Worm (Caenorhabditis elegans) whole organism, midembryonic: Measurements from ENCODE around the gene chl-1.

Experiments used
- cog-1 ChIP-seq: sonication (generic microtip); optimal IDR thresholded peaks from 2 replicates; lab custom pipeline; 2016; ENCODE audit warnings: missing genetic modification characterization, missing compliant biosample characterization
- flt-1 ChIP-seq: fragments of 200-800 bp; sonication (Bioruptor generic); IDR thresholded peaks from 2 replicates; pipeline ENCODE4 v1.3.6; 2022; ENCODE audit warnings: missing genetic modification characterization, missing compliant biosample characterization
- klf-2 ChIP-seq: fragments of 200-800 bp; sonication (Bioruptor generic); conservative IDR thresholded peaks from 2 replicates; pipeline ENCODE4 v1.3.6; 2022; ENCODE audit warnings: missing genetic modification reagents, missing genetic modification characterization, missing compliant biosample characterization
- ref-1 ChIP-seq: fragments of 200-800 bp; sonication (Bioruptor generic); conservative IDR thresholded peaks from 2 replicates; pipeline ENCODE4 v1.3.6; 2022; ENCODE audit warnings: missing genetic modification reagents, missing genetic modification characterization, missing compliant biosample characterization
- ztf-23 ChIP-seq: fragments of 200-800 bp; sonication (Bioruptor generic); IDR thresholded peaks from 2 replicates; pipeline ENCODE4 v1.3.6; 2022; ENCODE audit warnings: missing genetic modification reagents, missing genetic modification characterization, missing compliant biosample characterization
- ztf-29 ChIP-seq: fragments of 200-800 bp; sonication (Bioruptor generic); IDR thresholded peaks from 2 replicates; pipeline ENCODE4 v1.3.6; 2022; ENCODE audit warnings: missing genetic modification reagents, missing genetic modification characterization, missing compliant biosample characterization

DNA sequence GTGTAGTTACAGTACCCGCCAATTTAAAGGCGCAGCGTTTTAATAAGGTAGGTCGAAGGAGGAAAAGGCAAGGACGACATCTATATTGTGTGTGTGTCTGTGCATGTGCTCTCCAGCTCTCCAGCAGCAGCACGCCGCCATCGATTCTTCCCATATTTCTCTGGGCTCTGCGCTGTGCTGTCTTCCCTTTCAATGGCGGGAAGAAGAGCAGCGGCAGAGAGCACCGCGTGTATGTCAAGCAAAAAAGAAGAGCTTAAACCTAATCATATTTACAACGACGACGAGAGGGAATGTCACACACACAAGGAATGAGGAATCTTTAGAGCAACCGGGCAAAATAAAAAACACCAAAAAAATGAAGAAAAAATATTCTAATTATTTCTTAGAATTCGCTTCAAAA, 6.1 kb downstream of the chl-1 start:
- TF ChIP-seq cog-1 (no peak), ztf-29 (GFP tag; lab: Robert Waterston, UW) (no peak), flt-1 (no peak), klf-2 (GFP tag; lab: Robert Waterston, UW) (no peak), ref-1 (no peak), ztf-23 (GFP tag; lab: Robert Waterston, UW) (no peak)
